Worm (Caenorhabditis elegans) whole organism, dauer: ENCODE data around the gene coa-3.

Experiments used
- unc-62 ChIP-seq: sonication (generic microtip); optimal IDR thresholded peaks from 2 replicates; lab custom pipeline; 2017; ENCODE audit warnings: missing biosample characterization, missing genetic modification reagents, missing genetic modification characterization

The coa-3 gene

ce11 chrII:4573084-4573483 lies 29.3 kb downstream of the coa-3 start:
- no peak for TF ChIP-seq unc-62

- no peak for TF ChIP-seq unc-62
Observed at ce11 chrII:4572579-4572978, 29.9 kb downstream of the coa-3 start.

- no peak for TF ChIP-seq unc-62
Observed at ce11 chrII:4571868-4572267, 30.6 kb downstream of the coa-3 start, which contains the start of gene vab-1. vab-1 (plus strand) TSS chrII:4572000.

- no peak for TF ChIP-seq unc-62
Observed at ce11 chrII:4571112-4571511, 31.3 kb downstream of the coa-3 start.

- TF ChIP-seq unc-62: no peak
Observed at ce11 chrII:4566237-4566636, 36.2 kb downstream of the coa-3 start.

- no peak for TF ChIP-seq unc-62
Observed at ce11 chrII:4565205-4565604, 37.2 kb downstream of the coa-3 start.

ce11 chrII:4562503-4563000 lies 39.9 kb downstream of the coa-3 start, which contains the start of gene dao-2:
dao-2 (plus strand) TSS chrII:4562950.
- no peak for TF ChIP-seq unc-62

- TF ChIP-seq unc-62: no peak
Observed at ce11 chrII:4560068-4560467, 42.4 kb downstream of the coa-3 start, which contains the start of gene M03A1.8. M03A1.8 (plus strand) TSS chrII:4560336.

ce11 chrII:4557487-4557886 lies 44.9 kb downstream of the coa-3 start, which contains the start of gene M03A1.3:
M03A1.3 (plus strand) TSS chrII:4557787.
- no peak for TF ChIP-seq unc-62

- TF ChIP-seq unc-62: no peak
Observed at ce11 chrII:4552088-4552487, 50.3 kb downstream of the coa-3 start.
